Worm (Caenorhabditis elegans): ENCODE data around the gene K02E2.1.
"Not testable (repeated sequence)": the region's sequence is repeated elsewhere in the genome, so short reads cannot be mapped to it uniquely, and the experiment has no call there.

The K02E2.1 gene

DNA sequence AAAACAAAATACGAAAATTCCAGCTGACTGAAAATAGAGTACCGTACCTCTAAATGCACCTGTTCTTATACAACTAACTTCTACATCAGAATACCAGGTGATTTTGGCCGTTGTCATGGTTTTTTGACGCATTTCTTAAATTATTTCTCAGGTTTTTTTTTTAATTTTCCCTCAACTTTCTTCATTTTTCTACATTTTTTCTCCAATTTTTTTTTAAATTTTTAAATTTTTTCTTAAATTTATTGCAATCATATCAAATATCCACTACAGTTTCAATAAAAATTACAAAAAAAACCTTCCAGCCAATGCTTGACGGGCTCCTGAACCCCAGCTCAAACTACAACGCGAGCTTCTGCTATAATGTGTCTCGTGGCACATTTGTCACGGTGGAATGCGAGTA lies at the start of gene K02E2.1:
Gene K02E2.1 (plus strand): TSS at position 301 of the 400 bp plus-strand sequence.
- TF ChIP-seq ref-1 (GFP tag; conservative IDR thresholded peaks at IDR 0.05) (no peak), tab-1 (GFP tag; IDR thresholded peaks at IDR 0.05) (no peak), T22C8.4 (GFP tag; IDR thresholded peaks at IDR 0.05) (no peak), klf-2 (GFP tag; conservative IDR thresholded peaks at IDR 0.05) (no peak), med-1 (GFP tag; optimal IDR thresholded peaks at IDR 0.05; ENCODE audit: insufficient read depth) (no peak)

ce11 chrV:20303288-20303687 lies 48.0 kb upstream of the K02E2.1 start, which contains the start of gene ZC15.3:
TSS of gene ZC15.3 (plus strand) at chrV:20303588.
- not testable (repeated sequence) for TF ChIP-seq flt-1 (GFP tag; IDR thresholded peaks at IDR 0.05); klf-2 (GFP tag; conservative IDR thresholded peaks at IDR 0.05); ref-1 (GFP tag; conservative IDR thresholded peaks at IDR 0.05)

- TF ChIP-seq ref-1 (GFP tag; conservative IDR thresholded peaks at IDR 0.05) (no peak), med-1 (GFP tag; optimal IDR thresholded peaks at IDR 0.05; ENCODE audit: insufficient read depth) (no peak), cog-1 (tag; optimal IDR thresholded peaks at IDR 0.05) (no peak), ztf-29 (GFP tag; IDR thresholded peaks at IDR 0.05) (no peak), tab-1 (GFP tag; IDR thresholded peaks at IDR 0.05) (no peak), ztf-23 (GFP tag; IDR thresholded peaks at IDR 0.05) (no peak), klf-2 (GFP tag; conservative IDR thresholded peaks at IDR 0.05) (no peak), flt-1 (GFP tag; IDR thresholded peaks at IDR 0.05) (no peak), T22C8.4 (GFP tag; IDR thresholded peaks at IDR 0.05) (no peak)
Observed at ce11 chrV:20305803-20306202, 45.5 kb upstream of the K02E2.1 start, which contains the start of gene ZC15.1. TSS of gene ZC15.1 (plus strand) at chrV:20306103.

DNA sequence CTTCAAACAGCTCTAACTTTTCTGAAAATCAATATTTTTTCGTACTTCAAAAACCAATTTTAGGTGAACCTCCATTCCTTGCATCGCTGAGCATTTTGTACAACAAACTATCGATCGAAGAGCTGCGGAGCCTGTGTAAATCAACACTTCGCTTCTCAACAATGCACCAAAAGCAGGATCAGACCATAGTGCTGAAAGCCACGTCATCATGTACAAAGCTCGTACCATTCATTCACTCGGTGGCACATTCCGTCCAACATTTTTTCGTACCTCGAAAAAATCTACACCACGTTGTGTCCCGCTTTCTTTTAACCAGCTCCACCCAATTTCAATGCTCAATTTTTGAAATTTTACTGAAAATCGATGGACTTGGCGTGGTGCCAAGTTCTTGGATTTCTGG lies 40.7 kb upstream of the K02E2.1 start, which contains the start of gene ZC15.10:
Gene ZC15.10 (plus strand): TSS at position 162 of the 400 bp plus-strand sequence.
- no peak for TF ChIP-seq med-1 (GFP tag; optimal IDR thresholded peaks at IDR 0.05; ENCODE audit: insufficient read depth)
- TF ChIP-seq flt-1 (GFP tag; IDR thresholded peaks at IDR 0.05): no peak
- TF ChIP-seq ztf-23 (GFP tag; IDR thresholded peaks at IDR 0.05): no peak
- no peak for TF ChIP-seq klf-2 (GFP tag; conservative IDR thresholded peaks at IDR 0.05)
- TF ChIP-seq cog-1 (tag; optimal IDR thresholded peaks at IDR 0.05): no peak
- TF ChIP-seq tab-1 (GFP tag; IDR thresholded peaks at IDR 0.05): no peak
- no peak for TF ChIP-seq ztf-29 (GFP tag; IDR thresholded peaks at IDR 0.05)
- no peak for TF ChIP-seq ref-1 (GFP tag; conservative IDR thresholded peaks at IDR 0.05)

DNA sequence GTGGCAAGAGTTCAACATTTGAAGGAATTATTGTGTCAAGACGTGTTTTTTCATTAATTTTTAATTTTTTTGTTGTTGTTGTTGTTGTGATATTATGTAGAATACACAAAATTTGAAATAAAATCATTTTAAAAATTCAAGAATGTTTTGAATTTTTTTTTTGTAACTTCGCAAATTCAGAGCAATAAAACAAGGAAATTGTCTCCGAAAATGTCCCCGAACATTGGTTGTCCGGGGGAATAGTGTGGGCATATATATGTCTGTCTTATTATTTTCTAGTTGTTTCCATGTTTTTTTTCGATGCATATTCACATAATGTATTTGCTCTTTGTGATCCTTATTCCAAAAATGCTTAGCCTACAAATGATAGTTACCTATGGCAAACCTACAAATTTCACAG lies 39.8 kb upstream of the K02E2.1 start, which contains the start of gene clec-262:
Gene clec-262 (plus strand): TSS at position 301 of the 400 bp plus-strand sequence.
- no peak for TF ChIP-seq ztf-29 (GFP tag; IDR thresholded peaks at IDR 0.05)
- no peak for TF ChIP-seq flt-1 (GFP tag; IDR thresholded peaks at IDR 0.05)

ce11 chrV:20317442-20317841 lies 33.9 kb upstream of the K02E2.1 start, which contains the start of gene Y113G7C.1:
TSS of gene Y113G7C.1 (plus strand) at chrV:20317742.
- peak; percentile 20; the same call in 1 of the 2 replicates for TF ChIP-seq T22C8.4 (GFP tag; IDR thresholded peaks at IDR 0.05)
- TF ChIP-seq flt-1 (GFP tag; IDR thresholded peaks at IDR 0.05): no peak

DNA sequence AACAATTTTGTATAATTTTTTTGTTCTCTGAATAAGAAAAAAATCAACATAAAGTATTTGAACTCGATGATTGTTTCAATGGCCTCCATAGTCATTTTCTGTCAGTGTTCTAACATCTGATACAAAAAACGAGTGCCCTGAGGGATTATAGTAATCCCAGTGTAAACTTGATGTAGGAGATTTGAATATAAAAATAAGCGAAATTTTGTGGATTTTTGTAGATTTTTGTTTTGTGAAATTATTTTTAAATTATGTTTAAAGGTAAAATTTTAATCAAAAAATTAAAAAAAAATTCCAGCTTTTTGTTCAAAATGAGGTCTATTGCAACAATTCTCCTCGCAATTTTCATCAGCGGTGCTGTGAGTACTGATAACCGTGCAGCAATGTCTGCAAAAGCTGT lies 25.9 kb upstream of the K02E2.1 start, which contains the start of gene Y38H6A.1:
Gene Y38H6A.1 (plus strand): TSS at position 301 of the 400 bp plus-strand sequence.
- TF ChIP-seq flt-1 (GFP tag; IDR thresholded peaks at IDR 0.05): no peak
- TF ChIP-seq T22C8.4 (GFP tag; IDR thresholded peaks at IDR 0.05): no peak
- no peak for TF ChIP-seq cog-1 (tag; optimal IDR thresholded peaks at IDR 0.05)
- no peak for TF ChIP-seq klf-2 (GFP tag; conservative IDR thresholded peaks at IDR 0.05)
- TF ChIP-seq ref-1 (GFP tag; conservative IDR thresholded peaks at IDR 0.05): no peak
- TF ChIP-seq ztf-23 (GFP tag; IDR thresholded peaks at IDR 0.05): no peak
- no peak for TF ChIP-seq med-1 (GFP tag; optimal IDR thresholded peaks at IDR 0.05; ENCODE audit: insufficient read depth)
- no peak for TF ChIP-seq tab-1 (GFP tag; IDR thresholded peaks at IDR 0.05)
- no peak for TF ChIP-seq ztf-29 (GFP tag; IDR thresholded peaks at IDR 0.05)

- no peak for TF ChIP-seq ref-1 (GFP tag; conservative IDR thresholded peaks at IDR 0.05)
- TF ChIP-seq ztf-23 (GFP tag; IDR thresholded peaks at IDR 0.05): no peak
- no peak for TF ChIP-seq ztf-29 (GFP tag; IDR thresholded peaks at IDR 0.05)
- no peak for TF ChIP-seq klf-2 (GFP tag; conservative IDR thresholded peaks at IDR 0.05)
- no peak for TF ChIP-seq cog-1 (tag; optimal IDR thresholded peaks at IDR 0.05)
- no peak for TF ChIP-seq med-1 (GFP tag; optimal IDR thresholded peaks at IDR 0.05; ENCODE audit: insufficient read depth)
- no peak for TF ChIP-seq flt-1 (GFP tag; IDR thresholded peaks at IDR 0.05)
- TF ChIP-seq tab-1 (GFP tag; IDR thresholded peaks at IDR 0.05): no peak
- no peak for TF ChIP-seq T22C8.4 (GFP tag; IDR thresholded peaks at IDR 0.05)
Observed at ce11 chrV:20335264-20335663, 16.0 kb upstream of the K02E2.1 start, which contains the start of gene Y38H6A.5. TSS of gene Y38H6A.5 (minus strand) at chrV:20335364.

DNA sequence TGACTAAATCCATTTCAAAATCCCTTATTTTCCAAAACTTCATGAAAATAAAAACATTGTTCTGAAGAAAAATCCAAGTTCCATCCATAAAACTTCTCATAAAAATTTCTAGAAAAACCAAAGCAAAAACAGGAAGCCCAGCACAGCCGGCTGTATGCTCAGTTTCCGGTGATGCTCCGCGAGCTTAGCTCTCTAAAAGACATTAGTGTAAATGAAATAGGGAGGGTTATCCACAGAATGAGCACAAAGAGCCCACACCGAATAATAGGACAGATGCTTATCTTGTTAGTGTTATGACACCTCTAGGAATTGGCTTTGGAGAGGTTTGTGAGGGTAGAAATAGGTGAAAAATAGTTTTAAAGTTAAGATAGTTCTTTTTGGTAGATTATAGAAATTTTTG lies 13.3 kb upstream of the K02E2.1 start:
- TF ChIP-seq ztf-23 (GFP tag; IDR thresholded peaks at IDR 0.05) (no peak), ztf-29 (GFP tag; IDR thresholded peaks at IDR 0.05) (no peak), flt-1 (GFP tag; IDR thresholded peaks at IDR 0.05) (no peak), ref-1 (GFP tag; conservative IDR thresholded peaks at IDR 0.05) (no peak), cog-1 (tag; optimal IDR thresholded peaks at IDR 0.05) (no peak), T22C8.4 (GFP tag; IDR thresholded peaks at IDR 0.05) (no peak), med-1 (GFP tag; optimal IDR thresholded peaks at IDR 0.05; ENCODE audit: insufficient read depth) (no peak), klf-2 (GFP tag; conservative IDR thresholded peaks at IDR 0.05) (no peak), tab-1 (GFP tag; IDR thresholded peaks at IDR 0.05) (no peak)

DNA sequence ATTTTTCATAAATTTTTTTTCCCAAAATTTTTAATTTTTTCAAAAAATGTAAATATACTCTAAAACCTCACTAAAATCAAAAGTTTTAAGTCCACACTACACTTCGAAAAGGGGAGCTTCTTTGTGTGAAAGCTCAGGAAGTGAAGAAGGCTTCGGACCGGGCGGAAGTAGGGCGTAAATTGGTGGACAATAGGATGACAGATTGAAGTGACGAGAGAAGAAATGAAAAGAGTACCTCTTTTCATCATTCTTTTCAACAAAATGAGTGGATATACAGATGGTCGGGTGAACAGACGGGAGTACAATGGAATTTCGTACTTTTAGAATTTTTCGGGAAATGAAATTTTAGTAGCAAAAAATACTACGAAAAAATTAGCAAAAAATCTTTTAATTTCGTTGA lies 12.4 kb upstream of the K02E2.1 start:
- no peak for TF ChIP-seq ztf-23 (GFP tag; IDR thresholded peaks at IDR 0.05)
- TF ChIP-seq med-1 (GFP tag; optimal IDR thresholded peaks at IDR 0.05; ENCODE audit: insufficient read depth): no peak
- no peak for TF ChIP-seq cog-1 (tag; optimal IDR thresholded peaks at IDR 0.05)
- TF ChIP-seq ref-1 (GFP tag; conservative IDR thresholded peaks at IDR 0.05): no peak
- no peak for TF ChIP-seq T22C8.4 (GFP tag; IDR thresholded peaks at IDR 0.05)
- no peak for TF ChIP-seq klf-2 (GFP tag; conservative IDR thresholded peaks at IDR 0.05)
- TF ChIP-seq ztf-29 (GFP tag; IDR thresholded peaks at IDR 0.05): no peak
- TF ChIP-seq tab-1 (GFP tag; IDR thresholded peaks at IDR 0.05): no peak
- no peak for TF ChIP-seq flt-1 (GFP tag; IDR thresholded peaks at IDR 0.05)

All from whole organism, midembryonic.